Worm (Caenorhabditis elegans) whole organism, L2 larva: ENCODE results near the gene mtss-1.

ENCODE experiments used
- ZK546.5 ChIP-seq: sonication (generic microtip); optimal IDR thresholded peaks from 2 replicates; lab custom pipeline; 2017; ENCODE audit warnings: missing biosample characterization, missing genetic modification characterization
- mdl-1 ChIP-seq, 2 experiments: fragments of 150-350 bp in 1 of 2; sonication (generic microtip) in 1 of 2; optimal IDR thresholded peaks; 2 replicates each; lab custom pipeline; 2017; ENCODE audit warnings: missing biosample characterization in 2 of 2, missing genetic modification characterization in 2 of 2
- unc-62 ChIP-seq: fragments of 150-350 bp; optimal IDR thresholded peaks from 2 replicates; lab custom pipeline; 2014; ENCODE audit warnings: missing biosample characterization, missing genetic modification reagents, missing genetic modification characterization

ce11 chrIII:8799964-8800795 lies 32.1 kb downstream of the mtss-1 start, which contains the start of gene F54F2.6:
- TF ChIP-seq ZK546.5 (tag; lab: Kevin White, UChicago) (peak; percentile 1), unc-62 (GFP tag; lab: Kevin White, UChicago) (peak; percentile 85), mdl-1 (tag; optimal IDR thresholded peaks at IDR 0.05; lab: Kevin White, UChicago) (peak; percentile 85 to 98)
